Worm (Caenorhabditis elegans) whole organism, early embryonic: Measurements from ENCODE around the gene Y69A2AR.18.

Source experiments
- B0310.2 ChIP-seq: sonication (generic microtip); optimal IDR thresholded peaks from 2 replicates; lab custom pipeline; 2016; ENCODE audit warnings: mild to moderate bottlenecking, missing genetic modification characterization, missing compliant biosample characterization
- F13C5.2 ChIP-seq: sonication (generic microtip); optimal IDR thresholded peaks from 2 replicates; lab custom pipeline; 2017; ENCODE audit warnings: mild to moderate bottlenecking, missing genetic modification characterization, inconsistent platforms, missing compliant biosample characterization
- aly-1 ChIP-seq: sonication (generic microtip); optimal IDR thresholded peaks from 2 replicates; lab custom pipeline; 2016; ENCODE audit warnings: missing genetic modification characterization, missing compliant biosample characterization
- ama-1 ChIP-seq: fragments of 150-350 bp; optimal IDR thresholded peaks from 2 replicates; lab custom pipeline; 2014
- ceh-13 ChIP-seq: fragments of 200-800 bp; sonication (Bioruptor generic); optimal IDR thresholded peaks from 2 replicates; lab custom pipeline; 2018; ENCODE audit warnings: mild to moderate bottlenecking, missing genetic modification characterization, missing compliant biosample characterization
- ets-7 ChIP-seq: sonication (generic microtip); optimal IDR thresholded peaks from 2 replicates; lab custom pipeline; 2016; ENCODE audit warnings: missing genotype, missing genetic modification characterization, missing compliant biosample characterization
- hmbx-1 ChIP-seq: sonication (generic microtip); optimal IDR thresholded peaks from 2 replicates; lab custom pipeline; 2016; ENCODE audit warnings: mild to moderate bottlenecking, missing genetic modification characterization, missing compliant biosample characterization
- hmg-4 ChIP-seq: fragments of 200-800 bp; sonication (Bioruptor generic); optimal IDR thresholded peaks from 2 replicates; lab custom pipeline; 2018; ENCODE audit warnings: mild to moderate bottlenecking, missing genetic modification characterization, missing compliant biosample characterization
- hnd-1 ChIP-seq: sonication (generic microtip); optimal IDR thresholded peaks from 2 replicates; lab custom pipeline; 2016; ENCODE audit warnings: missing genetic modification characterization, missing compliant biosample characterization
- scrt-1 ChIP-seq: fragments of 200-800 bp; sonication (Bioruptor generic); IDR thresholded peaks from 2 replicates; pipeline ENCODE4 v1.3.6; 2022; ENCODE audit warnings: missing genetic modification characterization, missing compliant biosample characterization
- sea-1 ChIP-seq: fragments of 200-800 bp; sonication (Bioruptor generic); conservative IDR thresholded peaks from 2 replicates; pipeline ENCODE4 v1.3.6; 2022; ENCODE audit warnings: missing genetic modification characterization, missing compliant biosample characterization
- tbx-11 ChIP-seq: fragments of 200-800 bp; sonication (Bioruptor generic); IDR thresholded peaks from 2 replicates; pipeline ENCODE4 v1.3.6; 2022; ENCODE audit warnings: missing genetic modification characterization, missing compliant biosample characterization
- tbx-37 ChIP-seq: fragments of 200-800 bp; sonication (Bioruptor generic); conservative IDR thresholded peaks from 2 replicates; pipeline ENCODE4 v1.3.6; 2022; ENCODE audit warnings: missing genetic modification reagents, missing genetic modification characterization, missing compliant biosample characterization
- tra-4 ChIP-seq: sonication (generic microtip); optimal IDR thresholded peaks from 2 replicates; lab custom pipeline; 2017; ENCODE audit warnings: missing genetic modification characterization, missing compliant biosample characterization

ce11 chrIV:2463311-2463710, 32.2 kb upstream of the Y69A2AR.18 start, which contains the start of gene cdh-10:
- TF ChIP-seq B0310.2 (tag; lab: Kevin White, UChicago) (no peak), sea-1 (no peak), aly-1 (no peak), F13C5.2 (tag; lab: Kevin White, UChicago) (no peak), ama-1 (no peak), hmbx-1 (tag; lab: Kevin White, UChicago) (no peak), scrt-1 (GFP tag; lab: Robert Waterston, UW) (no peak), ets-7 (tag; lab: Kevin White, UChicago) (no peak), ceh-13 (no peak), tbx-37 (no peak), hmg-4 (GFP tag; lab: Kevin White, UChicago) (no peak), hnd-1 (tag; lab: Kevin White, UChicago) (no peak), tbx-11 (GFP tag; lab: Robert Waterston, UW) (no peak), tra-4 (tag; lab: Kevin White, UChicago) (no peak)
